Worm (Caenorhabditis elegans) whole organism, late embryonic: ENCODE data around the gene Y22D7AR.14.

Experiments
- ama-1 ChIP-seq: fragments of 150-350 bp; optimal IDR thresholded peaks from 2 replicates; lab custom pipeline; 2014
- ceh-18 ChIP-seq: sonication (generic microtip); optimal IDR thresholded peaks from 2 replicates; lab custom pipeline; 2016; ENCODE audit warnings: missing genetic modification characterization, missing compliant biosample characterization
- che-1 ChIP-seq: sonication (generic microtip); optimal IDR thresholded peaks from 2 replicates; lab custom pipeline; 2016; ENCODE audit warnings: mild to moderate bottlenecking, missing genetic modification characterization, missing compliant biosample characterization
- dmd-4 ChIP-seq: sonication (generic microtip); optimal IDR thresholded peaks from 2 replicates; lab custom pipeline; 2016; ENCODE audit warnings: borderline replicate concordance, missing genetic modification characterization, missing compliant biosample characterization
- fkh-10 ChIP-seq: fragments of 150-350 bp; optimal IDR thresholded peaks from 2 replicates; lab custom pipeline; 2014; ENCODE audit warnings: missing biosample characterization, missing genetic modification reagents, missing genetic modification characterization
- hlh-6 ChIP-seq: sonication (generic microtip); optimal IDR thresholded peaks from 2 replicates; lab custom pipeline; 2016; ENCODE audit warnings: missing genotype, missing genetic modification characterization, missing compliant biosample characterization
- nhr-11 ChIP-seq: fragments of 150-350 bp; optimal IDR thresholded peaks from 2 replicates; lab custom pipeline; 2014; ENCODE audit warnings: missing biosample characterization, missing genetic modification characterization
- pat-9 ChIP-seq: fragments of 200-800 bp; sonication (Bioruptor generic); optimal IDR thresholded peaks from 2 replicates; lab custom pipeline; 2018; ENCODE audit warnings: mild to moderate bottlenecking, missing genetic modification characterization, moderate library complexity, missing compliant biosample characterization
- pqm-1 ChIP-seq: sonication (generic microtip); optimal IDR thresholded peaks from 2 replicates; lab custom pipeline; 2016; ENCODE audit warnings: missing genetic modification characterization, missing compliant biosample characterization
- sox-4 ChIP-seq: sonication (generic microtip); optimal IDR thresholded peaks from 2 replicates; lab custom pipeline; 2017; ENCODE audit warnings: mild to moderate bottlenecking, missing genetic modification characterization, inconsistent platforms, missing compliant biosample characterization

DNA sequence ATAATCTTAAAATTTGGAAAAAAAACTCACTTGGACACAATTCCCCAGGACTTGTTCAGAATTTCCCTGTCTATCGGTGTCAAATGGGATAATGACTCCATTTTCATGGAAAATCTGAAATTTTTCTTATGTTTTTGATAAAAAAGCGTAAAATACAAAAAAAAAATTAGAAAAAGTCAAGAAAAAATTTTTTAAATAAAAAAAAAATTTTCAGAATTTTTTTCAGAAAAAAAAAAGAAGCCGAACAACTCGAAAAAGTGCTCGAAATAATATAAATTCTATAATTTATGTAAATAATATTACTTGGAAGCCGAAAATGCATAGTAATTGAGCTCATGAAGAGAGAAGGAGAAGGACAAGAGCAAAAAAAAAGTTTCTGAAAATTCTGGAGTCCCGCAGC, 21.3 kb downstream of the Y22D7AR.14 start, which contains the start of gene glb-30:
- TF ChIP-seq sox-4 (tag; lab: Kevin White, UChicago) (no peak), ama-1 (no peak), che-1 (tag; lab: Kevin White, UChicago) (no peak), nhr-11 (tag; lab: Kevin White, UChicago) (no peak), dmd-4 (tag; lab: Kevin White, UChicago) (no peak), ceh-18 (no peak), hlh-6 (tag; lab: Kevin White, UChicago) (no peak), pat-9 (tag; lab: Kevin White, UChicago) (no peak), pqm-1 (tag; lab: Kevin White, UChicago) (no peak), fkh-10 (GFP tag; lab: Kevin White, UChicago) (no peak)
